Fruit fly (Drosophila melanogaster) whole organism, embryonic: ENCODE data around the gene Taf11.

Experiments
- B-H2 ChIP-seq: fragments of 200-800 bp; sonication (Bioruptor generic); optimal IDR thresholded peaks from 2 replicates; lab custom pipeline; 2018; ENCODE audit warnings: missing biosample characterization, mild to moderate bottlenecking, missing genetic modification characterization
- BEAF-32 ChIP-seq: fragments of 200-800 bp; sonication (Bioruptor generic); optimal IDR thresholded peaks from 3 replicates; lab custom pipeline; 2017; ENCODE audit warnings: missing biosample characterization, missing genetic modification characterization, mild to moderate bottlenecking, moderate library complexity, missing genetic modification reagents
- BtbVII ChIP-seq: fragments of 200-800 bp; sonication (Bioruptor generic); optimal IDR thresholded peaks from 3 replicates; lab custom pipeline; 2017; ENCODE audit warnings: missing biosample characterization, mild to moderate bottlenecking, missing genetic modification characterization
- CG12071 ChIP-seq: fragments of 200-800 bp; sonication (Bioruptor generic); optimal IDR thresholded peaks from 3 replicates; lab custom pipeline; 2018; ENCODE audit warnings: missing biosample characterization, mild to moderate bottlenecking, missing genetic modification characterization
- CG12391 ChIP-seq: fragments of 200-800 bp; sonication (Bioruptor generic); optimal IDR thresholded peaks from 3 replicates; lab custom pipeline; 2018; ENCODE audit warnings: missing biosample characterization, mild to moderate bottlenecking, missing genetic modification characterization, moderate library complexity
- CG12942 ChIP-seq: fragments of 200-800 bp; sonication (Bioruptor generic); optimal IDR thresholded peaks from 3 replicates; lab custom pipeline; 2016; ENCODE audit warnings: missing biosample characterization, missing genetic modification characterization
- CG14014 ChIP-seq: fragments of 200-800 bp; sonication (Bioruptor generic); IDR thresholded peaks from 2 replicates; pipeline ENCODE4 v1.3.6; 2022; ENCODE audit warnings: missing biosample characterization, missing genetic modification characterization
- CG14050 ChIP-seq: fragments of 200-800 bp; sonication (Bioruptor generic); IDR thresholded peaks from 3 replicates; pipeline ENCODE4 v1.3.6; 2022; ENCODE audit warnings: missing biosample characterization, missing genetic modification characterization
- CG15011 ChIP-seq: fragments of 200-800 bp; sonication (Bioruptor generic); optimal IDR thresholded peaks from 3 replicates; lab custom pipeline; 2018; ENCODE audit warnings: missing biosample characterization, mild to moderate bottlenecking, missing genetic modification characterization
- CG15601 ChIP-seq: fragments of 200-800 bp; sonication (Bioruptor generic); optimal IDR thresholded peaks from 3 replicates; lab custom pipeline; 2019; ENCODE audit warnings: missing biosample characterization, mild to moderate bottlenecking, missing genetic modification characterization, moderate library complexity
- CG17568 ChIP-seq: fragments of 200-800 bp; sonication (Bioruptor generic); optimal IDR thresholded peaks from 2 replicates; lab custom pipeline; 2018; ENCODE audit warnings: missing biosample characterization, mild to moderate bottlenecking, missing genetic modification characterization, moderate library complexity
- CG1832 ChIP-seq: fragments of 200-800 bp; sonication (Bioruptor generic); optimal IDR thresholded peaks from 2 replicates; lab custom pipeline; 2017; ENCODE audit warnings: missing biosample characterization, mild to moderate bottlenecking, missing genetic modification characterization, inconsistent platforms
- CG2199 ChIP-seq: fragments of 200-800 bp; sonication (Bioruptor generic); IDR thresholded peaks from 3 replicates; pipeline ENCODE4 v1.3.6; 2022; ENCODE audit warnings: missing biosample characterization, missing genetic modification characterization
- CG3407 ChIP-seq: fragments of 200-800 bp; sonication (Bioruptor generic); optimal IDR thresholded peaks from 2 replicates; lab custom pipeline; 2018; ENCODE audit warnings: missing biosample characterization, mild to moderate bottlenecking, missing genetic modification characterization
- CG6272 ChIP-seq: fragments of 200-800 bp; sonication (Bioruptor generic); IDR thresholded peaks from 2 replicates; pipeline ENCODE4 v1.3.6; 2022; ENCODE audit warnings: missing biosample characterization, missing genetic modification characterization
- CG6791 ChIP-seq: fragments of 200-800 bp; sonication (Bioruptor generic); IDR thresholded peaks from 3 replicates; pipeline ENCODE4 v1.3.6; 2022; ENCODE audit warnings: missing biosample characterization, missing genetic modification characterization; ENCODE audit not compliant: partially characterized antibody
- CG6854 ChIP-seq: fragments of 200-800 bp; sonication (Bioruptor generic); optimal IDR thresholded peaks from 3 replicates; lab custom pipeline; 2017; ENCODE audit warnings: missing biosample characterization, mild to moderate bottlenecking, missing genetic modification characterization
- CG9876 ChIP-seq: fragments of 200-800 bp; sonication (Bioruptor generic); optimal IDR thresholded peaks from 2 replicates; lab custom pipeline; 2016; ENCODE audit warnings: missing biosample characterization, missing genetic modification characterization
- Dip3 ChIP-seq: fragments of 200-800 bp; sonication (Bioruptor generic); optimal IDR thresholded peaks from 3 replicates; lab custom pipeline; 2016; ENCODE audit warnings: missing biosample characterization, missing genetic modification characterization
- Dp ChIP-seq: fragments of 200-800 bp; sonication (Bioruptor generic); optimal IDR thresholded peaks from 2 replicates; lab custom pipeline; 2018; ENCODE audit warnings: missing biosample characterization, mild to moderate bottlenecking, missing genetic modification characterization, moderate library complexity
- E2f1 ChIP-seq: fragments of 200-800 bp; sonication (Bioruptor generic); IDR thresholded peaks from 2 replicates; pipeline ENCODE4 v1.3.6; 2022; ENCODE audit warnings: missing biosample characterization, missing genetic modification characterization
- Fer2 ChIP-seq: fragments of 200-800 bp; sonication (Bioruptor generic); optimal IDR thresholded peaks from 2 replicates; lab custom pipeline; 2018; ENCODE audit warnings: missing biosample characterization, mild to moderate bottlenecking, missing genetic modification characterization, moderate library complexity
- HLH3B ChIP-seq: fragments of 200-800 bp; sonication (Bioruptor generic); IDR thresholded peaks from 2 replicates; pipeline ENCODE4 v1.3.6; 2022; ENCODE audit warnings: missing biosample characterization, missing genetic modification characterization
- HmgD ChIP-seq: fragments of 200-800 bp; sonication (Bioruptor generic); optimal IDR thresholded peaks from 3 replicates; lab custom pipeline; 2016; ENCODE audit warnings: missing biosample characterization, missing genetic modification characterization
- HmgZ ChIP-seq: fragments of 200-800 bp; sonication (Bioruptor generic); optimal IDR thresholded peaks from 2 replicates; lab custom pipeline; 2018; ENCODE audit warnings: missing biosample characterization, mild to moderate bottlenecking, missing genetic modification characterization
- Hr3 ChIP-seq: fragments of 200-800 bp; sonication (Bioruptor generic); optimal IDR thresholded peaks from 3 replicates; lab custom pipeline; 2016; ENCODE audit warnings: missing biosample characterization, missing genetic modification characterization
- Hsf ChIP-seq: fragments of 200-800 bp; sonication (Bioruptor generic); optimal IDR thresholded peaks from 3 replicates; lab custom pipeline; 2016; ENCODE audit warnings: missing biosample characterization, missing genetic modification characterization
- Lim3 ChIP-seq: fragments of 200-800 bp; sonication (Bioruptor generic); IDR thresholded peaks from 2 replicates; pipeline ENCODE4 v1.3.6; 2022; ENCODE audit warnings: missing biosample characterization, missing genetic modification characterization
- Oli ChIP-seq: fragments of 200-800 bp; sonication (Bioruptor generic); optimal IDR thresholded peaks from 2 replicates; lab custom pipeline; 2018; ENCODE audit warnings: missing biosample characterization, mild to moderate bottlenecking, missing genetic modification characterization, moderate library complexity
- Pdp1 ChIP-seq, 2 experiments: fragments of 200-800 bp; sonication (Bioruptor generic); optimal IDR thresholded peaks; 3 replicates each; lab custom pipeline; 2016; ENCODE audit warnings: missing biosample characterization in 2 of 2, missing genetic modification characterization in 2 of 2, mild to moderate bottlenecking in 1 of 2, moderate library complexity in 1 of 2
- Rfx ChIP-seq: fragments of 200-800 bp; sonication (Bioruptor generic); IDR thresholded peaks from 2 replicates; pipeline ENCODE4 v1.3.6; 2022; ENCODE audit warnings: missing biosample characterization, missing genetic modification characterization
- Six4 ChIP-seq: fragments of 200-800 bp; sonication (Bioruptor generic); optimal IDR thresholded peaks from 2 replicates; lab custom pipeline; 2016; ENCODE audit warnings: missing biosample characterization, missing genetic modification characterization
- Vsx1 ChIP-seq: fragments of 200-800 bp; sonication (Bioruptor generic); optimal IDR thresholded peaks from 2 replicates; lab custom pipeline; 2017; ENCODE audit warnings: missing biosample characterization, mild to moderate bottlenecking, missing genetic modification characterization, missing genetic modification reagents
- aop ChIP-seq: fragments of 200-800 bp; sonication (Bioruptor generic); IDR thresholded peaks from 2 replicates; pipeline ENCODE4 v1.3.6; 2022; ENCODE audit warnings: missing biosample characterization, missing genetic modification characterization
- cato ChIP-seq: fragments of 200-800 bp; sonication (Bioruptor generic); optimal IDR thresholded peaks from 2 replicates; lab custom pipeline; 2016; ENCODE audit warnings: missing biosample characterization, missing genetic modification characterization, borderline replicate concordance
- ems ChIP-seq: fragments of 200-800 bp; sonication (Bioruptor generic); optimal IDR thresholded peaks from 3 replicates; lab custom pipeline; 2016; ENCODE audit warnings: missing biosample characterization, missing genetic modification characterization
- exex ChIP-seq: fragments of 200-800 bp; sonication (Bioruptor generic); optimal IDR thresholded peaks from 4 replicates; lab custom pipeline; 2018; ENCODE audit warnings: missing biosample characterization, mild to moderate bottlenecking, missing genetic modification characterization, moderate library complexity
- fu2 ChIP-seq: fragments of 200-800 bp; sonication (Bioruptor generic); optimal IDR thresholded peaks from 2 replicates; lab custom pipeline; 2016; ENCODE audit warnings: missing biosample characterization, missing genetic modification characterization
- gt ChIP-seq: fragments of 200-800 bp; sonication (Bioruptor generic); IDR thresholded peaks from 2 replicates; pipeline ENCODE4 v1.3.6; 2022; ENCODE audit warnings: missing biosample characterization, missing genetic modification characterization
- lmd ChIP-seq: fragments of 200-800 bp; sonication (Bioruptor generic); IDR thresholded peaks from 2 replicates; pipeline ENCODE4 v1.3.6; 2022; ENCODE audit warnings: missing biosample characterization, missing genetic modification characterization
- nom ChIP-seq: fragments of 200-800 bp; sonication (Bioruptor generic); optimal IDR thresholded peaks from 2 replicates; lab custom pipeline; 2017; ENCODE audit warnings: missing biosample characterization, missing genetic modification characterization, mild to moderate bottlenecking, moderate library complexity, missing genetic modification reagents
- pb ChIP-seq: fragments of 200-800 bp; sonication (Bioruptor generic); optimal IDR thresholded peaks from 3 replicates; lab custom pipeline; 2016; ENCODE audit warnings: missing biosample characterization, missing genetic modification characterization
- tap ChIP-seq: fragments of 200-800 bp; optimal IDR thresholded peaks from 3 replicates; lab custom pipeline; 2019; ENCODE audit warnings: missing biosample characterization, mild to moderate bottlenecking, missing genetic modification characterization, moderate library complexity
- tin ChIP-seq: fragments of 200-800 bp; sonication (Bioruptor generic); optimal IDR thresholded peaks from 3 replicates; lab custom pipeline; 2016; ENCODE audit warnings: missing biosample characterization, missing genetic modification characterization
- tna ChIP-seq: fragments of 200-800 bp; sonication (Bioruptor generic); IDR thresholded peaks from 2 replicates; pipeline ENCODE4 v1.3.6; 2022; ENCODE audit warnings: missing biosample characterization, missing genetic modification characterization; ENCODE audit not compliant: partially characterized antibody
- twi ChIP-seq: fragments of 200-800 bp; optimal IDR thresholded peaks from 2 replicates; lab custom pipeline; 2019; ENCODE audit warnings: missing biosample characterization, mild to moderate bottlenecking, missing genetic modification characterization, moderate library complexity
- unc-4 ChIP-seq: fragments of 200-800 bp; sonication (Bioruptor generic); IDR thresholded peaks from 2 replicates; pipeline ENCODE4 v1.3.6; 2022; ENCODE audit warnings: missing biosample characterization, missing genetic modification characterization; ENCODE audit not compliant: partially characterized antibody
- vvl ChIP-seq: fragments of 200-800 bp; sonication (Bioruptor generic); IDR thresholded peaks from 2 replicates; pipeline ENCODE4 v1.3.6; 2022; ENCODE audit warnings: missing biosample characterization, missing genetic modification characterization
- zen2 ChIP-seq: fragments of 200-800 bp; sonication (Bioruptor generic); IDR thresholded peaks from 3 replicates; pipeline ENCODE4 v1.3.6; 2022; ENCODE audit warnings: missing biosample characterization, missing genetic modification characterization; ENCODE audit not compliant: partially characterized antibody
- zfh1 ChIP-seq: fragments of 200-800 bp; sonication (Bioruptor generic); IDR thresholded peaks from 3 replicates; pipeline ENCODE4 v1.3.6; 2022; ENCODE audit warnings: missing biosample characterization, missing genetic modification characterization

Gene Taf11

dm6 chr2L:9774980-9775628 is 12.0 kb upstream of the Taf11 start, which contains the start of the genes ppk11 and ppk16 (continued):
- TF ChIP-seq zfh1 (GFP tag; lab: Robert Waterston, UW) (0 out of 3 replicates have a peak, but pooled peaks have one; percentile 25), ems (peak; percentile 16), CG2199 (GFP tag; lab: Robert Waterston, UW) (no peak), Oli (no peak), Dip3 (GFP tag; lab: Kevin White, UChicago) (no peak), tin (GFP tag; lab: Kevin White, UChicago) (no peak), CG12391 (tag; lab: Kevin White, UChicago) (no peak), exex (tag; lab: Kevin White, UChicago) (no peak), pb (GFP tag; lab: Kevin White, UChicago) (no peak), BtbVII (peak; percentile 15), Lim3 (GFP tag; lab: Robert Waterston, UW) (no peak), CG9876 (GFP tag; lab: Kevin White, UChicago) (no peak), HmgD (no peak), CG14050 (GFP tag; lab: Robert Waterston, UW) (no peak), cato (GFP tag; lab: Kevin White, UChicago) (no peak), CG6272 (no peak), CG6791 (no peak), lmd (GFP tag; lab: Robert Waterston, UW) (no peak), CG15601 (tag; lab: Kevin White, UChicago) (no peak), CG17568 (GFP tag; lab: Kevin White, UChicago) (no peak), CG1832 (GFP tag; lab: Kevin White, UChicago) (no peak), E2f1 (GFP tag; lab: Robert Waterston, UW) (no peak), twi (tag; lab: Kevin White, UChicago) (no peak), fu2 (GFP tag; lab: Kevin White, UChicago) (no peak), CG15011 (GFP tag; lab: Kevin White, UChicago) (peak; percentile 23), unc-4 (GFP tag; lab: Robert Waterston, UW) (no peak), CG3407 (GFP tag; lab: Kevin White, UChicago) (no peak), HmgZ (tag; lab: Kevin White, UChicago) (no peak), Fer2 (tag; lab: Kevin White, UChicago) (no peak), Rfx (GFP tag; lab: Robert Waterston, UW) (peak; percentile 29; the same call in 1 of the 2 replicates), tna (no peak), tap (no peak), aop (GFP tag; lab: Robert Waterston, UW) (no peak), HLH3B (no peak), Vsx1 (GFP tag; lab: Kevin White, UChicago) (peak; percentile 69), vvl (no peak), BEAF-32 (no peak), Pdp1 (GFP tag; optimal IDR thresholded peaks at IDR 0.05; lab: Kevin White, UChicago) (no peak), zen2 (GFP tag; lab: Robert Waterston, UW) (no peak), nom (GFP tag; lab: Kevin White, UChicago) (no peak), Hr3 (GFP tag; lab: Kevin White, UChicago) (no peak), CG6854 (GFP tag; lab: Kevin White, UChicago) (no peak), Hsf (GFP tag; lab: Kevin White, UChicago) (no peak), gt (GFP tag; lab: Robert Waterston, UW) (no peak), CG14014 (peak; percentile 22; the same call in 1 of the 2 replicates), CG12071 (GFP tag; lab: Kevin White, UChicago) (peak; percentile 31), B-H2 (no peak), CG12942 (GFP tag; lab: Kevin White, UChicago) (no peak), Dp (GFP tag; lab: Kevin White, UChicago) (no peak), Six4 (no peak)
